Worm (Caenorhabditis elegans) whole organism, midembryonic: ENCODE measurements around the gene prx-13.

Experiments
- T22C8.4 ChIP-seq: fragments of 200-800 bp; sonication (Bioruptor generic); IDR thresholded peaks from 2 replicates; pipeline ENCODE4 v1.3.6; 2022; ENCODE audit warnings: missing genetic modification characterization, missing compliant biosample characterization
- flt-1 ChIP-seq: fragments of 200-800 bp; sonication (Bioruptor generic); IDR thresholded peaks from 2 replicates; pipeline ENCODE4 v1.3.6; 2022; ENCODE audit warnings: missing genetic modification characterization, missing compliant biosample characterization
- klf-2 ChIP-seq: fragments of 200-800 bp; sonication (Bioruptor generic); conservative IDR thresholded peaks from 2 replicates; pipeline ENCODE4 v1.3.6; 2022; ENCODE audit warnings: missing genetic modification reagents, missing genetic modification characterization, missing compliant biosample characterization
- ref-1 ChIP-seq: fragments of 200-800 bp; sonication (Bioruptor generic); conservative IDR thresholded peaks from 2 replicates; pipeline ENCODE4 v1.3.6; 2022; ENCODE audit warnings: missing genetic modification reagents, missing genetic modification characterization, missing compliant biosample characterization
- tab-1 ChIP-seq: fragments of 200-800 bp; sonication (Bioruptor generic); IDR thresholded peaks from 2 replicates; pipeline ENCODE4 v1.3.6; 2022; ENCODE audit warnings: missing genetic modification characterization, missing compliant biosample characterization
- ztf-23 ChIP-seq: fragments of 200-800 bp; sonication (Bioruptor generic); IDR thresholded peaks from 2 replicates; pipeline ENCODE4 v1.3.6; 2022; ENCODE audit warnings: missing genetic modification reagents, missing genetic modification characterization, missing compliant biosample characterization
- ztf-29 ChIP-seq: fragments of 200-800 bp; sonication (Bioruptor generic); IDR thresholded peaks from 2 replicates; pipeline ENCODE4 v1.3.6; 2022; ENCODE audit warnings: missing genetic modification reagents, missing genetic modification characterization, missing compliant biosample characterization

DNA sequence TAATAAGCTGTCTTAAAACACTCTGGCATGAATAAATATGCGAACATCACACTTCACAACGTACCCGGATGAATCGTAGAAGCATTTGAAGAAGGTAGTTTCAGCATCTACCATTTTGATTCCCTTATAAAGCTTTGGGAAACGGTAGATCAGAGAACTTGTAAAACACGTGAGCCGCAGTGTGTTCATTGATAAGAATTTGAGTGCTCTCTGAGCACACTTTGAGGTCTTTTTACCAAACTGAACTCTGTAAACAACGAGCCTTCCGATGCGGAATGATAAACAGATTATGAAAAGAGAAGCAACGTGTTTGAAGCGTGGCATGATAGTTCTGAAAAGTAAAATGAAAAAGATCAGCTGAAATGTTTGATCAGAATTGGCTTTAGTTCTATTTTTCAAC, 13.6 kb downstream of the prx-13 start, which contains the start of gene aqp-1:
- TF ChIP-seq flt-1 (GFP tag; lab: Robert Waterston, UW) (no peak), T22C8.4 (GFP tag; lab: Robert Waterston, UW) (no peak), ref-1 (GFP tag; lab: Robert Waterston, UW) (no peak), tab-1 (no peak), ztf-23 (GFP tag; lab: Robert Waterston, UW) (no peak), ztf-29 (GFP tag; lab: Robert Waterston, UW) (no peak), klf-2 (no peak)
